Worm (Caenorhabditis elegans) whole organism, late embryonic: ENCODE measurements around the gene nhr-219.

Experiments used
- F13H6.1 ChIP-seq: sonication (generic microtip); optimal IDR thresholded peaks from 2 replicates; lab custom pipeline; 2016; ENCODE audit warnings: missing genetic modification characterization, missing compliant biosample characterization
- K02D7.2 ChIP-seq: sonication (generic microtip); optimal IDR thresholded peaks from 2 replicates; lab custom pipeline; 2017; ENCODE audit warnings: mild to moderate bottlenecking, missing genetic modification characterization, missing compliant biosample characterization
- K09A11.1 ChIP-seq: sonication (generic microtip); optimal IDR thresholded peaks from 2 replicates; lab custom pipeline; 2017; ENCODE audit warnings: antibody characterized with exemption, mild to moderate bottlenecking, missing genetic modification characterization, missing compliant biosample characterization; ENCODE audit not compliant: insufficient read depth
- Y22D7AL.16 ChIP-seq: sonication (generic microtip); optimal IDR thresholded peaks from 2 replicates; lab custom pipeline; 2016; ENCODE audit warnings: missing genetic modification characterization, missing compliant biosample characterization
- ahr-1 ChIP-seq: sonication (generic microtip); optimal IDR thresholded peaks from 2 replicates; lab custom pipeline; 2016; ENCODE audit warnings: missing genetic modification characterization, missing compliant biosample characterization
- ama-1 ChIP-seq: fragments of 150-350 bp; optimal IDR thresholded peaks from 2 replicates; lab custom pipeline; 2014
- ceh-19 ChIP-seq: fragments of 200-800 bp; sonication (Bioruptor generic); optimal IDR thresholded peaks from 2 replicates; lab custom pipeline; 2018; ENCODE audit warnings: mild to moderate bottlenecking, missing genetic modification characterization, missing compliant biosample characterization
- ceh-2 ChIP-seq: sonication (generic microtip); optimal IDR thresholded peaks from 2 replicates; lab custom pipeline; 2016; ENCODE audit warnings: missing genotype, missing genetic modification characterization, missing compliant biosample characterization
- ceh-30 ChIP-seq: fragments of 150-350 bp; optimal IDR thresholded peaks from 2 replicates; lab custom pipeline; 2014; ENCODE audit warnings: missing biosample characterization, missing genetic modification characterization
- elt-2 ChIP-seq: sonication (generic microtip); optimal IDR thresholded peaks from 2 replicates; lab custom pipeline; 2016; ENCODE audit warnings: missing genetic modification reagents, missing genetic modification characterization, missing compliant biosample characterization
- eyg-1 ChIP-seq: sonication (generic microtip); optimal IDR thresholded peaks from 2 replicates; lab custom pipeline; 2016; ENCODE audit warnings: missing genotype, missing genetic modification characterization, missing compliant biosample characterization
- fax-1 ChIP-seq: sonication (generic microtip); optimal IDR thresholded peaks from 2 replicates; lab custom pipeline; 2016; ENCODE audit warnings: missing genotype, missing genetic modification characterization, missing compliant biosample characterization
- fkh-10 ChIP-seq: fragments of 150-350 bp; optimal IDR thresholded peaks from 2 replicates; lab custom pipeline; 2014; ENCODE audit warnings: missing biosample characterization, missing genetic modification reagents, missing genetic modification characterization
- gmeb-2 ChIP-seq: sonication (generic microtip); optimal IDR thresholded peaks from 2 replicates; lab custom pipeline; 2016; ENCODE audit warnings: missing genetic modification characterization, inconsistent platforms, missing compliant biosample characterization
- hlh-13 ChIP-seq: fragments of 200-800 bp; sonication (Bioruptor generic); optimal IDR thresholded peaks from 2 replicates; lab custom pipeline; 2018; ENCODE audit warnings: mild to moderate bottlenecking, missing genetic modification characterization, missing compliant biosample characterization
- hlh-15 ChIP-seq: sonication (generic microtip); optimal IDR thresholded peaks from 2 replicates; lab custom pipeline; 2016; ENCODE audit warnings: missing genetic modification characterization, missing compliant biosample characterization
- lim-6 ChIP-seq: sonication (generic microtip); optimal IDR thresholded peaks from 2 replicates; lab custom pipeline; 2016; ENCODE audit warnings: missing genetic modification characterization, missing compliant biosample characterization
- madf-2 ChIP-seq: sonication (generic microtip); optimal IDR thresholded peaks from 2 replicates; lab custom pipeline; 2017; ENCODE audit warnings: missing genetic modification characterization, missing compliant biosample characterization
- nhr-11 ChIP-seq: fragments of 150-350 bp; optimal IDR thresholded peaks from 2 replicates; lab custom pipeline; 2014; ENCODE audit warnings: missing biosample characterization, missing genetic modification characterization
- pha-4 ChIP-seq: fragments of 150-350 bp; optimal IDR thresholded peaks from 2 replicates; lab custom pipeline; 2018; ENCODE audit warnings: missing biosample characterization, missing genetic modification reagents, missing genetic modification characterization
- pqm-1 ChIP-seq: sonication (generic microtip); optimal IDR thresholded peaks from 2 replicates; lab custom pipeline; 2016; ENCODE audit warnings: missing genetic modification characterization, missing compliant biosample characterization
- pros-1 ChIP-seq: fragments of 150-350 bp; optimal IDR thresholded peaks from 2 replicates; lab custom pipeline; 2014; ENCODE audit warnings: missing biosample characterization, missing genetic modification reagents, missing genetic modification characterization
- sdc-2 ChIP-seq: sonication (generic microtip); optimal IDR thresholded peaks from 2 replicates; lab custom pipeline; 2016; ENCODE audit warnings: missing genotype, missing genetic modification characterization, missing compliant biosample characterization
- tbx-2 ChIP-seq: sonication (generic microtip); optimal IDR thresholded peaks from 2 replicates; lab custom pipeline; 2016; ENCODE audit warnings: missing genetic modification characterization, missing compliant biosample characterization
- unc-3 ChIP-seq, 2 experiments: fragments of 200-800 bp in 1 of 2; sonication (Bioruptor generic) in 1 of 2; sonication (generic microtip) in 1 of 2; conservative IDR thresholded peaks in 1 of 2; optimal IDR thresholded peaks in 1 of 2; 2 replicates each; pipeline versions ENCODE4 v1.3.6 to Lab custom; 2016 to 2022; ENCODE audit warnings: missing compliant biosample characterization in 2 of 2, missing genetic modification characterization in 2 of 2, missing genetic modification reagents in 1 of 2
- unc-42 ChIP-seq: sonication (generic microtip); optimal IDR thresholded peaks from 2 replicates; lab custom pipeline; 2016; ENCODE audit warnings: missing genotype, missing genetic modification characterization, missing compliant biosample characterization
- unc-55 ChIP-seq: sonication (generic microtip); optimal IDR thresholded peaks from 2 replicates; lab custom pipeline; 2017; ENCODE audit warnings: missing biosample characterization, missing genetic modification reagents, missing genetic modification characterization
- ztf-16 ChIP-seq: sonication (generic microtip); optimal IDR thresholded peaks from 2 replicates; lab custom pipeline; 2017; ENCODE audit warnings: missing genetic modification characterization, missing compliant biosample characterization

The nhr-219 gene

DNA sequence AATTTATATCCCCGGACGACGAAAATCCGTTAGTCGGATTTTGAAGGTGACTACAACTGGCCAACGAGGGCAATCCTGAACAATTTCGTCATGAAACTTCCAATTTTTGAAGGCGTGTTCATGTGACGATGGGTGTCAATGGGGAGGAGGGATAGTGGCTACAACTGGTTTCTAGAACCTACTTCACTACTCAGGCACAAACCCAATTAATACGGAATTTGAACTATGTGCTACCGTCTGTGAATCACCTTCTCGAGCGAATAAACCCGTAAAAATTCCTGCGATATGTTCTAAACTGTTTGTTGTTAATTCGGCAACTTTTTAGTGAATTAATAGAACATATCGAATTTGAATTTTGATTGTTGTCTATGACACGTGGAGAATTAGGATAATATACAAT lies 38.3 kb downstream of the nhr-219 start:
- TF ChIP-seq unc-42 (tag; lab: Kevin White, UChicago) = no peak
- no peak for TF ChIP-seq hlh-13 (GFP tag; lab: Kevin White, UChicago)
- TF ChIP-seq ceh-2 = no peak
- TF ChIP-seq ceh-30 (tag; lab: Kevin White, UChicago) = no peak
- no peak for TF ChIP-seq K02D7.2 (tag; lab: Kevin White, UChicago)
- TF ChIP-seq ztf-16 = no peak
- no peak for TF ChIP-seq hlh-15
- TF ChIP-seq pha-4 (tag; lab: Kevin White, UChicago) = no peak
- TF ChIP-seq madf-2 (tag; lab: Kevin White, UChicago) = no peak
- no peak for TF ChIP-seq lim-6 (tag; lab: Kevin White, UChicago)
- TF ChIP-seq gmeb-2 (tag; lab: Kevin White, UChicago) = no peak
- TF ChIP-seq sdc-2 (tag; lab: Kevin White, UChicago) = no peak
- no peak for TF ChIP-seq nhr-11 (tag; lab: Kevin White, UChicago)
- no peak for TF ChIP-seq K09A11.1 (tag; lab: Kevin White, UChicago)
- no peak for TF ChIP-seq pqm-1 (tag; lab: Kevin White, UChicago)
- TF ChIP-seq Y22D7AL.16 (tag; lab: Kevin White, UChicago) = no peak
- TF ChIP-seq pros-1 (tag; lab: Kevin White, UChicago) = no peak
- no peak for TF ChIP-seq eyg-1
- TF ChIP-seq unc-3 (GFP tag; conservative IDR thresholded peaks at IDR 0.05; lab: Robert Waterston, UW) = no peak
- TF ChIP-seq unc-3 (tag; optimal IDR thresholded peaks at IDR 0.05; lab: Kevin White, UChicago) = no peak
- no peak for TF ChIP-seq fax-1 (tag; lab: Kevin White, UChicago)

DNA sequence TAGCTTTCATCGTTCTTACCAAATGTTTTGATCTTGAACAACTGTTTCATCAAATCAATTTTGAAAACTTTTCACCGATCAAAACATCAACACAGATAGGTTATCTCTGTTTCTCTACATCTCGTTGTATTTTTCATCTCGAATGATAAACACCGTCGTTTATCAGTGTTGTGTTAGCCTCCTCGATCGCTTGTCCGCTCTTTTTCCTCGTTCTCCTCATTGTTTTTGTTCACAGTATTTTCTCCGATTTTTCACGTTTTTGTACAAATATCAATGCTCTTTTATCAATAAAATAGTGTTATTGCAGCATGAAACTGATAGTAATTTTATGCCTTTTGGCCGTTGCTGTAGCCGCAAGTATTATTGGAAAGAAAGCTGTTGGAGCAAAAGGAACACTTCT lies 43.2 kb downstream of the nhr-219 start, which contains the start of gene ttr-47:
ttr-47 (plus strand) TSS at position 308 of the 400 bp plus-strand sequence.
- TF ChIP-seq ceh-19 (no peak), unc-55 (peak; percentile 33), elt-2 (tag; lab: Kevin White, UChicago) (peak; percentile 47), fkh-10 (GFP tag; lab: Kevin White, UChicago) (no peak), ama-1 (lab: Kevin White, UChicago) (no peak), tbx-2 (no peak), ahr-1 (no peak), F13H6.1 (tag; lab: Kevin White, UChicago) (no peak)
